Worm (Caenorhabditis elegans): ENCODE results near the gene cest-1.2.
A peak's percentile ranks its signal among the peaks of the same experiment; 100 is the strongest.

Gene cest-1.2

DNA sequence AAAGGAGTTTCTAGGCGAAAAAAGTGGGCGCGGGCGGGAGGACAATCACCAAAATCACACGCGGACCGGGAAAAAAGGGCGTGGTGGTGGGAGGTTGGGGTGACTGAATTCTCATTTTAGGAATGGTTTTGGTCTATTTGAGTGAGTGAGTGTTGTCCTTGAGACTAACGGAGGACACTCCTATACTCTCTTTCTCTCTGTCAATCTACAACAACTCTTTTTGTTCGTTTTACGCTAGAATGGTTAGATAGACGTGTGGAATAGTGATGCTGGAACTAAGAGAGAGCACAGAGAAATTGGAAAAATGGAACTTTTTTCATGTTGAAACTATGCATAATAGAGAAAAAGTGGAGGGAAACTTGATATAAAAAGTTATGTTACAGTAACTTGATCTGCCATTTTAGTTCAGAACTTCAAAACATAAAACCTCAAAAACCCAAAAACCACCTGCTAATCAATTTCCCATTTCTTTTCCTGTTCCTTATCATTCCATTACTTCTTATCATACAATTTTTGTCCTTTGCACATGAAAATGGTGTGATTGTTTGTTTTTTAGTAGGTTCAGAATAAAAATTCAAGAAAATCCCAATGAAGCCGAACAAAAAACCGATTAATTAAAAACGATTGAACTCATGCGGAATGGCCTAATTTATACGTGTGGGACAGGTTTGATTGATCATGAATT, 25.8 kb downstream of the cest-1.2 start:
- TF ChIP-seq lin-14 (GFP tag; optimal IDR thresholded peaks at IDR 0.05) = peak; percentile 54
- peak; percentile 18 for TF ChIP-seq tlp-1 (tag; optimal IDR thresholded peaks at IDR 0.05)
- TF ChIP-seq elt-3 (tag; optimal IDR thresholded peaks at IDR 0.05) = peak in 3 of 6 experiments; percentile 12 to 48 (median 26)
- TF ChIP-seq elt-2 (tag; optimal IDR thresholded peaks at IDR 0.05) = peak; percentile 53
- peak in 1 of 2 experiments; percentile 5 for TF ChIP-seq lin-35 (GFP tag; optimal IDR thresholded peaks at IDR 0.05)
- TF ChIP-seq blmp-1 (tag; optimal IDR thresholded peaks at IDR 0.05) = peak; percentile 15
- TF ChIP-seq irx-1 (tag; optimal IDR thresholded peaks at IDR 0.05) = no peak
- TF ChIP-seq nhr-85 (tag) = peak; percentile 75
- no peak for TF ChIP-seq mef-2 (tag; optimal IDR thresholded peaks at IDR 0.05)
- peak in 1 of 2 experiments; percentile 30 for TF ChIP-seq lsy-2 (tag; optimal IDR thresholded peaks at IDR 0.05)

DNA sequence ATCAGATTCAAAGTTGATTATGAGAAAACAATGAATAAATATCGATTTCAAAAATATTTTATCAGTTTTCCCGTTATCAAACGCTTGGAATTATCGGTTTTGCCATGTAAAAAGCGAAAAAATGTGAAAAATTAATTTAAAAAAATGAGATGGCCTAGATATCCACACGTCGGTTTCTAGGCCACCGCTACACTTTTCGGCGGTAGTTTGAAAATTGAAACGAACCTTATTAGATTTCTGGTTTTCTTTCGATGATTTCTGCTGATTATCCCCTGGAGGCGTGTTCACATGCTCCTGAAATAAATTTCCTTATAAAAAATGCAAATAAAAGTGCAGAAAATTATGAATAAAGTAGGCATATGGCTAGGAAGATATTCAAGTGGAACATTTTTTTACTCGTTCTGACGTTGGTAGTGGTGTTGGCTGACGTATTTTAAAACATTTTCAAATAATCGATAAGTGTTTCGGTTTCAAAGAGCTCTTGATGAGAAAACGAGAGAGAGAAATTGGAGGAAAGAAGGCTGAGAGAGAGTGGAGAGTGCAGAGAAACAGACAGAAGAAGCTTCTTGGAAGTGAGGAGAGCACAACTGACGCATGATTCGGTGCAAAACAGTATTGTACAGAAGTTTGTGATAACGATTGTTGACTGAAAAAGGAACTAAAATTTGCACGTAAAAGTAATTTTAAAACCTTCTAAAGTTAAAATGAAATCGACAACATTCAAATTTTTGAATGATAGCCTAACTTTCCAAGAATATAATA, 27.5 kb downstream of the cest-1.2 start:
- peak; percentile 70 for TF ChIP-seq ceh-90 (tag; optimal IDR thresholded peaks at IDR 0.05)
- TF ChIP-seq hlh-17 (GFP tag; optimal IDR thresholded peaks at IDR 0.05; ENCODE audit: borderline replicate concordance) = no peak
- no peak for TF ChIP-seq ceh-8 (GFP tag; optimal IDR thresholded peaks at IDR 0.05)
- no peak for TF ChIP-seq fkh-8 (tag; optimal IDR thresholded peaks at IDR 0.05)
- TF ChIP-seq unc-62 (GFP tag; optimal IDR thresholded peaks at IDR 0.05) = no peak
- TF ChIP-seq rnt-1 (tag; optimal IDR thresholded peaks at IDR 0.05) = peak; percentile 52
- peak in 2 of 3 experiments; percentile 23 to 44 for TF ChIP-seq dpl-1 (GFP tag; optimal IDR thresholded peaks at IDR 0.05)
- peak; percentile 8 to 45 for TF ChIP-seq efl-1 (optimal IDR thresholded peaks at IDR 0.05)
- TF ChIP-seq efl-1 (GFP tag; optimal IDR thresholded peaks at IDR 0.05 in 1 of 2) = peak; percentile 66 to 93
- TF ChIP-seq nhr-12 (tag; optimal IDR thresholded peaks at IDR 0.05) = no peak
- peak; percentile 12 to 51 for TF ChIP-seq lin-35 (GFP tag; optimal IDR thresholded peaks at IDR 0.05)
- TF ChIP-seq nhr-85 (tag) = peak; percentile 67
- TF ChIP-seq elt-2 (tag; optimal IDR thresholded peaks at IDR 0.05) = peak; percentile 39
- peak; percentile 2 for TF ChIP-seq fos-1 (tag; optimal IDR thresholded peaks at IDR 0.05)
- TF ChIP-seq lin-14 (GFP tag; optimal IDR thresholded peaks at IDR 0.05) = peak; percentile 10
- peak in 1 of 2 experiments; percentile 9 for TF ChIP-seq lsy-2 (tag; optimal IDR thresholded peaks at IDR 0.05)
- peak; percentile 6 for TF ChIP-seq nhr-71 (tag; optimal IDR thresholded peaks at IDR 0.05)

DNA sequence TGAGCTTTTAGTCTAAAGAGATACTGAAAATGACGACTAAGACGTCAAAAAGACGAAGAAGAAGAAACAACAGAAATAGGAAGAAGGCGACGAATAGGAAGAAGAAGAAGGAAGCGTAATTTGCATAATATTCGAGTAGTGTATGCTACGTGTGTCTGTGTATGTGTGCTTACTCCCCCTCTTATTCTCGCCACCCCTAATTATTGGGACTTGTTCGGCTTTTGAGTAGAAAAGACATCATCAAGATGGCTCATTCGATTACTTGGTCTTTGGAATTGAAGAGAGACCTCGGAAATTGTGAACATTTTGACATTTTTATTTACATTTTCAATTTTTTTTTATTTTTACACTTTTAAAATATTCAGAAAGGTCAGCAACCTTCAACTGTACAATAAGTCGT, 30.4 kb downstream of the cest-1.2 start:
- no peak for TF ChIP-seq ceh-90 (tag; optimal IDR thresholded peaks at IDR 0.05)
- TF ChIP-seq lin-14 (GFP tag; optimal IDR thresholded peaks at IDR 0.05) = peak; percentile 44

DNA sequence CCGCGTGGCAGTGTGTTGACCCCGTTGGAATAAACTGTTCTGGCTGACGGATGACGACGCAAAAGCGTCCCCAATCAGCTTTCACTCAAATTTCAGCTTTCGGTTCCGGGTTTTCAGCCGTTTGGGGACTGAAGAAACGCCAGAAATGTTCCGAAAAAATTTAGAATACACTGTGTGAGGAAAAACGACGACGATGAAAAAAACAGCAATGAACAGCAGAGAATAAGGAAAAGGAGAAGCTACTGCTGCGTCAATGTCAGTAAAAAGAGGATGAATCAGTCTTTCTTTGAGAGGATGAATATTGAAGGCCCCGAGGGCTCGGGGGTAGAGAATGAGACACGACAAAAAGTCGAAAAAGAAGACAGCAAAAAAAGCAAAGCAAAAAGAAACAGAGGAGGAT, 31.8 kb downstream of the cest-1.2 start:
- TF ChIP-seq zip-4 (GFP tag; optimal IDR thresholded peaks at IDR 0.05) (no peak), unc-86 (tag; optimal IDR thresholded peaks at IDR 0.05) (no peak), C16A3.4 (tag; optimal IDR thresholded peaks at IDR 0.05) (no peak), lin-39 (tag; optimal IDR thresholded peaks at IDR 0.05) (no peak), fkh-4 (tag; optimal IDR thresholded peaks at IDR 0.05; ENCODE audit: borderline replicate concordance) (no peak), snpc-4 (tag; optimal IDR thresholded peaks at IDR 0.05) (no peak), pax-3 (tag; optimal IDR thresholded peaks at IDR 0.05) (peak; percentile 41), vab-15 (tag; optimal IDR thresholded peaks at IDR 0.05) (no peak), mab-9 (GFP tag; IDR thresholded peaks at IDR 0.05) (no peak), tbx-2 (tag; optimal IDR thresholded peaks at IDR 0.05) (no peak), efl-1 (optimal IDR thresholded peaks at IDR 0.05) (no peak), efl-1 (GFP tag; optimal IDR thresholded peaks at IDR 0.05 in 1 of 2) (peak in 1 of 2 experiments; percentile 88), ets-5 (GFP tag; IDR thresholded peaks at IDR 0.05) (no peak), elt-2 (tag; optimal IDR thresholded peaks at IDR 0.05) (no peak), ceh-8 (GFP tag; optimal IDR thresholded peaks at IDR 0.05) (no peak), lin-14 (GFP tag; optimal IDR thresholded peaks at IDR 0.05) (peak; percentile 9), aly-2 (tag; optimal IDR thresholded peaks at IDR 0.05) (no peak)

Data from whole organism, L1 larva.